Worm (Caenorhabditis elegans) whole organism, late embryonic: Measurements from ENCODE around the gene F18A1.1.
A peak's percentile ranks its signal among the peaks of the same experiment; 100 is the strongest.

Experiments
- C08G9.2 ChIP-seq: sonication (generic microtip); optimal IDR thresholded peaks from 2 replicates; lab custom pipeline; 2016; ENCODE audit warnings: mild to moderate bottlenecking, missing genetic modification characterization, moderate library complexity, missing compliant biosample characterization
- K02D7.2 ChIP-seq: sonication (generic microtip); optimal IDR thresholded peaks from 2 replicates; lab custom pipeline; 2017; ENCODE audit warnings: mild to moderate bottlenecking, missing genetic modification characterization, missing compliant biosample characterization
- K09A11.1 ChIP-seq: sonication (generic microtip); optimal IDR thresholded peaks from 2 replicates; lab custom pipeline; 2017; ENCODE audit warnings: antibody characterized with exemption, mild to moderate bottlenecking, missing genetic modification characterization, missing compliant biosample characterization; ENCODE audit not compliant: insufficient read depth
- T23F11.4 ChIP-seq: fragments of 200-800 bp; sonication (Bioruptor generic); optimal IDR thresholded peaks from 2 replicates; lab custom pipeline; 2018; ENCODE audit warnings: mild to moderate bottlenecking, missing genetic modification characterization, missing compliant biosample characterization
- ahr-1 ChIP-seq: sonication (generic microtip); optimal IDR thresholded peaks from 2 replicates; lab custom pipeline; 2016; ENCODE audit warnings: missing genetic modification characterization, missing compliant biosample characterization
- ama-1 ChIP-seq: fragments of 150-350 bp; optimal IDR thresholded peaks from 2 replicates; lab custom pipeline; 2014
- ceh-14 ChIP-seq: sonication (generic microtip); optimal IDR thresholded peaks from 2 replicates; lab custom pipeline; 2016; ENCODE audit warnings: missing genotype, missing genetic modification characterization, missing compliant biosample characterization
- ceh-18 ChIP-seq: sonication (generic microtip); optimal IDR thresholded peaks from 2 replicates; lab custom pipeline; 2016; ENCODE audit warnings: missing genetic modification characterization, missing compliant biosample characterization
- ceh-2 ChIP-seq: sonication (generic microtip); optimal IDR thresholded peaks from 2 replicates; lab custom pipeline; 2016; ENCODE audit warnings: missing genotype, missing genetic modification characterization, missing compliant biosample characterization
- ceh-22 ChIP-seq: sonication (generic microtip); optimal IDR thresholded peaks from 2 replicates; lab custom pipeline; 2017; ENCODE audit warnings: missing biosample characterization, missing genetic modification characterization
- ceh-31 ChIP-seq: sonication (generic microtip); optimal IDR thresholded peaks from 2 replicates; lab custom pipeline; 2016; ENCODE audit warnings: missing genetic modification characterization, missing compliant biosample characterization
- ceh-34 ChIP-seq: sonication (generic microtip); optimal IDR thresholded peaks from 2 replicates; lab custom pipeline; 2016; ENCODE audit warnings: mild to moderate bottlenecking, missing genetic modification characterization, missing compliant biosample characterization
- ceh-45 ChIP-seq: fragments of 200-800 bp; sonication (Bioruptor generic); IDR thresholded peaks from 2 replicates; pipeline ENCODE4 v1.3.6; 2022; ENCODE audit warnings: missing genetic modification reagents, missing genetic modification characterization, missing compliant biosample characterization
- ceh-48 ChIP-seq: sonication (generic microtip); optimal IDR thresholded peaks from 2 replicates; lab custom pipeline; 2016; ENCODE audit warnings: missing genetic modification characterization, inconsistent platforms, missing compliant biosample characterization
- ceh-9 ChIP-seq: sonication (generic microtip); optimal IDR thresholded peaks from 2 replicates; lab custom pipeline; 2016; ENCODE audit warnings: mild to moderate bottlenecking, missing genetic modification characterization, inconsistent platforms, missing compliant biosample characterization
- elt-2 ChIP-seq: sonication (generic microtip); optimal IDR thresholded peaks from 2 replicates; lab custom pipeline; 2016; ENCODE audit warnings: missing genetic modification reagents, missing genetic modification characterization, missing compliant biosample characterization
- elt-4 ChIP-seq: sonication (generic microtip); optimal IDR thresholded peaks from 2 replicates; lab custom pipeline; 2016; ENCODE audit warnings: missing genetic modification characterization, missing compliant biosample characterization
- ets-4 ChIP-seq: sonication (generic microtip); optimal IDR thresholded peaks from 2 replicates; lab custom pipeline; 2016; ENCODE audit warnings: missing genetic modification characterization, missing compliant biosample characterization
- fax-1 ChIP-seq: sonication (generic microtip); optimal IDR thresholded peaks from 2 replicates; lab custom pipeline; 2016; ENCODE audit warnings: missing genotype, missing genetic modification characterization, missing compliant biosample characterization
- fkh-10 ChIP-seq: fragments of 150-350 bp; optimal IDR thresholded peaks from 2 replicates; lab custom pipeline; 2014; ENCODE audit warnings: missing biosample characterization, missing genetic modification reagents, missing genetic modification characterization
- fkh-6 ChIP-seq: sonication (generic microtip); optimal IDR thresholded peaks from 2 replicates; lab custom pipeline; 2016; ENCODE audit warnings: missing genetic modification characterization, missing compliant biosample characterization
- gmeb-2 ChIP-seq: sonication (generic microtip); optimal IDR thresholded peaks from 2 replicates; lab custom pipeline; 2016; ENCODE audit warnings: missing genetic modification characterization, inconsistent platforms, missing compliant biosample characterization
- hlh-13 ChIP-seq: fragments of 200-800 bp; sonication (Bioruptor generic); optimal IDR thresholded peaks from 2 replicates; lab custom pipeline; 2018; ENCODE audit warnings: mild to moderate bottlenecking, missing genetic modification characterization, missing compliant biosample characterization
- lim-6 ChIP-seq: sonication (generic microtip); optimal IDR thresholded peaks from 2 replicates; lab custom pipeline; 2016; ENCODE audit warnings: missing genetic modification characterization, missing compliant biosample characterization
- madf-2 ChIP-seq: sonication (generic microtip); optimal IDR thresholded peaks from 2 replicates; lab custom pipeline; 2017; ENCODE audit warnings: missing genetic modification characterization, missing compliant biosample characterization
- mec-3 ChIP-seq: sonication (generic microtip); optimal IDR thresholded peaks from 2 replicates; lab custom pipeline; 2016; ENCODE audit warnings: borderline replicate concordance, missing genetic modification characterization, missing compliant biosample characterization
- nfya-1 ChIP-seq: sonication (generic microtip); optimal IDR thresholded peaks from 2 replicates; lab custom pipeline; 2017; ENCODE audit warnings: missing genetic modification characterization, mild to moderate bottlenecking, missing compliant biosample characterization, antibody characterized with exemption, moderate library complexity
- nhr-11 ChIP-seq: fragments of 150-350 bp; optimal IDR thresholded peaks from 2 replicates; lab custom pipeline; 2014; ENCODE audit warnings: missing biosample characterization, missing genetic modification characterization
- nhr-232 ChIP-seq: sonication (generic microtip); optimal IDR thresholded peaks from 2 replicates; lab custom pipeline; 2016; ENCODE audit warnings: missing genetic modification characterization, missing compliant biosample characterization
- npax-4 ChIP-seq: sonication (generic microtip); optimal IDR thresholded peaks from 2 replicates; lab custom pipeline; 2016; ENCODE audit warnings: missing genetic modification characterization, missing compliant biosample characterization
- pag-3 ChIP-seq: sonication (generic microtip); optimal IDR thresholded peaks from 2 replicates; lab custom pipeline; 2016; ENCODE audit warnings: missing compliant biosample characterization, missing genetic modification characterization, borderline replicate concordance
- pha-2 ChIP-seq: sonication (generic microtip); optimal IDR thresholded peaks from 2 replicates; lab custom pipeline; 2017; ENCODE audit warnings: mild to moderate bottlenecking, missing genetic modification characterization, missing compliant biosample characterization
- pha-4 ChIP-seq: fragments of 150-350 bp; optimal IDR thresholded peaks from 2 replicates; lab custom pipeline; 2018; ENCODE audit warnings: missing biosample characterization, missing genetic modification reagents, missing genetic modification characterization
- pqm-1 ChIP-seq: sonication (generic microtip); optimal IDR thresholded peaks from 2 replicates; lab custom pipeline; 2016; ENCODE audit warnings: missing genetic modification characterization, missing compliant biosample characterization
- rnt-1 ChIP-seq: sonication (generic microtip); optimal IDR thresholded peaks from 2 replicates; lab custom pipeline; 2016; ENCODE audit warnings: missing genetic modification characterization, missing compliant biosample characterization
- sdc-2 ChIP-seq: sonication (generic microtip); optimal IDR thresholded peaks from 2 replicates; lab custom pipeline; 2016; ENCODE audit warnings: missing genotype, missing genetic modification characterization, missing compliant biosample characterization
- sox-2 ChIP-seq: fragments of 200-800 bp; sonication (Bioruptor generic); IDR thresholded peaks from 2 replicates; pipeline ENCODE4 v1.3.6; 2022; ENCODE audit warnings: missing genetic modification reagents, missing genetic modification characterization, missing compliant biosample characterization
- sox-4 ChIP-seq: sonication (generic microtip); optimal IDR thresholded peaks from 2 replicates; lab custom pipeline; 2017; ENCODE audit warnings: mild to moderate bottlenecking, missing genetic modification characterization, inconsistent platforms, missing compliant biosample characterization
- syd-9 ChIP-seq: sonication (generic microtip); optimal IDR thresholded peaks from 2 replicates; lab custom pipeline; 2016; ENCODE audit warnings: mild to moderate bottlenecking, missing genetic modification characterization, moderate library complexity, missing compliant biosample characterization
- unc-3 ChIP-seq, 2 experiments: fragments of 200-800 bp in 1 of 2; sonication (Bioruptor generic) in 1 of 2; sonication (generic microtip) in 1 of 2; conservative IDR thresholded peaks in 1 of 2; optimal IDR thresholded peaks in 1 of 2; 2 replicates each; pipeline versions ENCODE4 v1.3.6 to Lab custom; 2016 to 2022; ENCODE audit warnings: missing compliant biosample characterization in 2 of 2, missing genetic modification characterization in 2 of 2, missing genetic modification reagents in 1 of 2
- unc-42 ChIP-seq: sonication (generic microtip); optimal IDR thresholded peaks from 2 replicates; lab custom pipeline; 2016; ENCODE audit warnings: missing genotype, missing genetic modification characterization, missing compliant biosample characterization
- unc-55 ChIP-seq: sonication (generic microtip); optimal IDR thresholded peaks from 2 replicates; lab custom pipeline; 2017; ENCODE audit warnings: missing biosample characterization, missing genetic modification reagents, missing genetic modification characterization
- zip-5 ChIP-seq: sonication (generic microtip); optimal IDR thresholded peaks from 2 replicates; lab custom pipeline; 2016; ENCODE audit warnings: missing genetic modification characterization, missing compliant biosample characterization
- ztf-16 ChIP-seq: sonication (generic microtip); optimal IDR thresholded peaks from 2 replicates; lab custom pipeline; 2017; ENCODE audit warnings: missing genetic modification characterization, missing compliant biosample characterization

F18A1.1 gene

ce11 chrII:7708540-7708939 lies 23.9 kb downstream of the F18A1.1 start, which contains the start of gene B0495.9 (continued):
- peak; percentile 96 for TF ChIP-seq elt-2 (tag; lab: Kevin White, UChicago)
- TF ChIP-seq gmeb-2 (tag; lab: Kevin White, UChicago), result peak; percentile 88
- TF ChIP-seq T23F11.4 (GFP tag; lab: Kevin White, UChicago), result peak; percentile 84
- peak; percentile 81 for TF ChIP-seq sdc-2 (tag; lab: Kevin White, UChicago)
- peak; percentile 64 for TF ChIP-seq unc-42
- TF ChIP-seq syd-9 (tag; lab: Kevin White, UChicago), result peak; percentile 85
- TF ChIP-seq ceh-34 (tag; lab: Kevin White, UChicago), result peak; percentile 94
- peak; percentile 84 for TF ChIP-seq nhr-232 (tag; lab: Kevin White, UChicago)
- peak; percentile 86 for TF ChIP-seq rnt-1
- TF ChIP-seq elt-4 (tag; lab: Kevin White, UChicago), result peak; percentile 61
- peak; percentile 75 for TF ChIP-seq unc-3 (GFP tag; conservative IDR thresholded peaks at IDR 0.05; lab: Robert Waterston, UW)
- TF ChIP-seq unc-3 (tag; optimal IDR thresholded peaks at IDR 0.05; lab: Kevin White, UChicago), result peak; percentile 87
- TF ChIP-seq lim-6 (tag; lab: Kevin White, UChicago), result peak; percentile 61
- TF ChIP-seq ceh-31 (tag; lab: Kevin White, UChicago), result peak; percentile 91
- peak; percentile 93 for TF ChIP-seq ztf-16 (tag; lab: Kevin White, UChicago)
- peak; percentile 93 for TF ChIP-seq ceh-14 (tag; lab: Kevin White, UChicago)
- peak; percentile 81 for TF ChIP-seq zip-5 (tag; lab: Kevin White, UChicago)
- TF ChIP-seq ceh-9 (tag; lab: Kevin White, UChicago), result peak; percentile 23
- peak; percentile 84 for TF ChIP-seq npax-4 (tag; lab: Kevin White, UChicago)
- TF ChIP-seq pha-2 (tag; lab: Kevin White, UChicago), result peak; percentile 82
- peak; percentile 71; the same call in 1 of the 2 replicates for TF ChIP-seq ceh-45 (GFP tag; lab: Robert Waterston, UW)
- TF ChIP-seq K09A11.1 (tag; lab: Kevin White, UChicago), result peak; percentile 84
- TF ChIP-seq K02D7.2 (tag; lab: Kevin White, UChicago), result peak; percentile 81
- peak; percentile 90 for TF ChIP-seq sox-4 (tag; lab: Kevin White, UChicago)
- TF ChIP-seq fkh-6 (tag; lab: Kevin White, UChicago), result peak; percentile 89
- peak; percentile 80 for TF ChIP-seq sox-2
- peak; percentile 75 for TF ChIP-seq mec-3
- peak; percentile 55 for TF ChIP-seq ceh-18 (tag; lab: Kevin White, UChicago)
- peak; percentile 78 for TF ChIP-seq ceh-22
- TF ChIP-seq pha-4 (tag; lab: Kevin White, UChicago), result no peak
- peak; percentile 14 for TF ChIP-seq nhr-11
- TF ChIP-seq ahr-1 (tag; lab: Kevin White, UChicago), result peak; percentile 87
- peak; percentile 87 for TF ChIP-seq ceh-2
- TF ChIP-seq C08G9.2 (tag; lab: Kevin White, UChicago), result peak; percentile 87
- TF ChIP-seq ets-4, result peak; percentile 18
- TF ChIP-seq unc-55 (GFP tag; lab: Kevin White, UChicago), result no peak
- peak; percentile 86 for TF ChIP-seq nfya-1
- peak; percentile 16 for TF ChIP-seq fkh-10 (GFP tag; lab: Kevin White, UChicago)

- TF ChIP-seq ceh-48 (tag; lab: Kevin White, UChicago) (no peak), pag-3 (tag; lab: Kevin White, UChicago) (no peak), fax-1 (tag; lab: Kevin White, UChicago) (no peak), pqm-1 (no peak), nhr-232 (tag; lab: Kevin White, UChicago) (no peak), elt-4 (tag; lab: Kevin White, UChicago) (no peak), madf-2 (no peak), hlh-13 (no peak), ama-1 (lab: Kevin White, UChicago) (no peak)
These were observed 24.6 kb downstream of the F18A1.1 start, which contains the start of gene sre-1 for ce11 chrII:7709301-7709754. Gene sre-1, plus strand, starts transcription at chrII:7709704.
